Fruit fly (Drosophila melanogaster): Measurements from ENCODE around the gene Ugalt.

The Ugalt gene

DNA sequence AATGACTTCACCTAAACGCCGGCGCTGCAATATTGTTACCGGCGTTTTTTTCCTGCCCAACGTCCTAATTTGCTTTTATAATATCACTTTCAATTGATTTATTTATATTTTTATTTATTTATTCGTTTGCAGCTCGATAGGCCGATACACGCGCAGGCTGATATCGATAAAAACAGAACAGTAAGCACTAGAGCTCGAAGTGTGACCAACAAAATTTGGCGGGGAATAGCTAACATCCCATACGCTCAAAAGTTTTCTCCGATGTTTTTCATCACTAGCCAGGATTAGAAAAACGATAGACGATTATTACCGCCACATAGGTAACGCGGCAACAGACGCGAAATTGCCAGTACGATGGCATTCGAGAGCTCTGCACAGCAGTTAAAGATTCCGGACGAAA lies 10.1 kb upstream of the Ugalt start, which contains the start of the genes CG2685 and CG2694:
Gene CG2685, minus strand, starts transcription at position 185 of the 400 bp plus-strand sequence.
Gene CG2694, plus strand, starts transcription at position 304 of the 400 bp plus-strand sequence.
- TF ChIP-seq Dll (optimal IDR thresholded peaks at IDR 0.05) (no peak), pan (optimal IDR thresholded peaks at IDR 0.05) (no peak)

DNA sequence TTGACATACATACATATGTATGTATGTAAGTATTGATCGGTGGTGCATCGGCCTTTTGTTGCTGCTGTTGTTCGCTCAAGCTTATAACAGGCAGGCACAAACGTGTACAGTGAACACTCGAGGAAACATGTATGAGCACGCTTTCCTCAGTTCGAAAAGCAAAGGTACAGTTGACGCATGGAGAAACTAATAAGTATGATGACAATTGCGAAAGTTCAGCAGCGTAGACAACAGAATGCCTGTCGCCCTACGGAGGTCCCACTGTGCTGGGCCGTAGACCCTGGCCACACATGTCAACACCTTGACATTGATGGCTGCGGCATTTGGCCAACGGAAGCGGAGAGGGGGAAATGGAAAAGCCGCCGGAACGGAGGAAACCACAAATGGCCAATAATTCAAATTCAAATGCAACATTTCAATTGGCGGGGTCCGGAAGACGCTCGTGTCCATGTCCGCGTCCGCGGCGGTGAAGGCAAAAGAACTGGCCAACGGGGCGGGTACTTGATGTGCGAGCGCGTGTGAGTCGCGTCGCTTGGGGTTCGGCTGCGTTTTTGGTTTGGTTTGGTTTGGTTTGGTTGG lies 4.6 kb upstream of the Ugalt start, which contains the start of gene CG2681:
Gene CG2681, plus strand, starts transcription at position 529 of the 579 bp plus-strand sequence.
- TF ChIP-seq CG8478 (optimal IDR thresholded peaks at IDR 0.05): no peak
- TF ChIP-seq pan (optimal IDR thresholded peaks at IDR 0.05): no peak
- no peak for TF ChIP-seq Dll (optimal IDR thresholded peaks at IDR 0.05)
- no peak for TF ChIP-seq EcR (GFP tag; optimal IDR thresholded peaks at IDR 0.05)
- no peak for TF ChIP-seq usp (GFP tag; optimal IDR thresholded peaks at IDR 0.05)
- no peak for TF ChIP-seq psq (optimal IDR thresholded peaks at IDR 0.05)

DNA sequence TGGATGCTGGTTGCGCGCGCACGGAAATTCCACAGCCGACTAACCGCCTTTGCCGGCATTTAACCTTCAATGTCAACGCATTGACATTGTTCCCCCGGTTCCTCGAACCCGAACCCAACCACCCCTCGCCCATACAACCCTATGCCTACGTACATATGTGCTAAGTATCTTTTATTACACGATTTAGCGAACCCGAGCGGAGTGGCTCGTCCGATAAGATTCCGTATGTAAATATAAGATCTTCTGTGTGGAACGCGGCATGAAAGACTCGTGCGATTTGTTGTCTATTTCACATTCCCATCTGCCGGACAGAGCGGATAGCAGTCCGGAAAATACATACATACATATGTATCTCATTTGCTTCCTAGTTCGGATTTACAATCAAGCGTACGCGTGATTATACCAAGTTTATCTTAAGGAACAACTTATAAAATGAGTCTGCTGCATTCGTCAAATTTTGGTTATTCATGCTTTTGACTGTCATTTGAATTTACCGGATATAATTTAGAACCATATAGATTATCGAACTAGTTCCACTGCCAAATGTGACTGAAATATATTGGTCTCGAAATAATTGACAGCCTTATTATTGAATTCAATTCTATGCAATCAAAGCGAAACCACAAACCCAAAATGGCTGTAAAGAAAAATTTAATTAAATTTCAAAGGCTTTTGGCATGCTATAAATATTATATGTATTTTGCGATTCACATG lies 3.9 kb upstream of the Ugalt start, which contains the start of gene CG2680:
Gene CG2680, minus strand, starts transcription at position 51 of the 714 bp plus-strand sequence.
- TF ChIP-seq EcR (GFP tag; optimal IDR thresholded peaks at IDR 0.05) (no peak), CG8478 (optimal IDR thresholded peaks at IDR 0.05) (no peak)

DNA sequence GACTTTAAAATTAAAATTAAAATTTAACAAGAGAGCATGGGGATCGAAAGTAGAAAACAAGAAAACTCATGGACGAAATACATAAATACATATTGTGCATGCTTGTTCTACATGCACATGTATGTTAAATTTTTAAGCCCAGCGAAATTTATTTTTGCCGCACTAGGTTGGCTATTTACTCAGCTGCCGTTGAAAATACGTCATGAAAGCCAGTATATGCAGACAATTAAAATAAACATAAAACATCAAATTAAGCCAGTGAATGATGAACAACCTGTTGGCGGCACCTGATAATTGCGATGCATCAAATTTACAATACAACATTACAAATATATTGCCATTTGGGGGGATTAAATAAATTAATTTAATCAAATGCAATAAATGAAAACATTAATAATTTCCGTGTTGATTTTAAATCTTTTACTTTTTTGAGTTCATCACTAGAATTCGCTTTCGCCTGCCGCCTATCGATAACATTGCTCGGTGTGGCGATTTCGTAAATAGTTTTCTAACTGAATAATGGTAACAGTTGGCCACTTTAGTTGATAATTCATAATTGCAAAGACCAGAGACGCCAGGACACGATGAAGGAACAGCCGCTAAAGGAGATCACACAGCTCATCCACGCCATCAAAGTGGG lies 602 bp upstream of the Ugalt start, which contains the start of gene eIF2Bbeta:
Gene eIF2Bbeta, plus strand, starts transcription at position 438 of the 640 bp plus-strand sequence.
- TF ChIP-seq CG8478 (optimal IDR thresholded peaks at IDR 0.05) (no peak), Dll (optimal IDR thresholded peaks at IDR 0.05) (no peak), EcR (GFP tag; optimal IDR thresholded peaks at IDR 0.05) (no peak), usp (GFP tag; optimal IDR thresholded peaks at IDR 0.05) (no peak), psq (optimal IDR thresholded peaks at IDR 0.05) (no peak), pan (optimal IDR thresholded peaks at IDR 0.05) (no peak)

DNA sequence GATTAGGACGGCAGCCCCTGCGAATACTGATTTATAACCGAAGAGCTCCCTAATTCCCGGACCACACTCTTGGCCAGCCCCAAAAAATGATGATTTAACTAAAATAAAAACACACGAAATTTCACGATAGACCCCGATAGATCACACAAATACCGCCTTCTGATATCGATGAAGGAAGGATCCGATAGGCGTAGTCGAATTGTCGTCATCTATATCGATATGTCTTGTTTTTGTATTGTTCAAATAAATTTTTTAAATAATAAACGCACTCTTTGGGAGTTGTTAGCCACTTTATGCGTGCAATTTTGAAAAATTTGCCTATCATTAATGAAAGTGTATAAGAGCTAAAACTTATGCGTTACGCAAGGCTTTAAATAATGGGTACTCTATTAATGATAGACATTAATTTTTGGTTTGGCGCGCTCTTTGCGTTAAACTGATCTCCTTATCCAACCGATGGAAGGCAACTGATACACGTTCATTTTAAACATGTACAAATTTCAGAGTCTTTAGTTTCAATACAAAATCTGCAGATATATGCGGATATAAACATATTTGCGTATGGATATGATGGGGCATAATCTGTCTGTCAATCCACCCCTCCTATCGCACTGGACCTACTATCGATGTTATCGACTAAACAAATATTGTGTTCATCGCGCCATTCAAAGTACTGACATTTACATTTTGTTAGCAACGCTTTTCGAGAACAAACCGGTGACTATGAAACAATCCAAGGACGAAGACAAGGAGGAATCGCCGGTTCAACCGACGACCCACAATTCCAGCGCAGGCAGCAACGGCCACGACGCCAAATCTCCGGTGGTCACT lies 5.4 kb downstream of the Ugalt start, which contains the start of the genes Spg7 and Lint-O:
Gene Spg7, minus strand, starts transcription at position 148 of the 831 bp plus-strand sequence.
Gene Lint-O, plus strand, starts transcription at position 638 of the 831 bp plus-strand sequence.
- TF ChIP-seq EcR (GFP tag; optimal IDR thresholded peaks at IDR 0.05): no peak

DNA sequence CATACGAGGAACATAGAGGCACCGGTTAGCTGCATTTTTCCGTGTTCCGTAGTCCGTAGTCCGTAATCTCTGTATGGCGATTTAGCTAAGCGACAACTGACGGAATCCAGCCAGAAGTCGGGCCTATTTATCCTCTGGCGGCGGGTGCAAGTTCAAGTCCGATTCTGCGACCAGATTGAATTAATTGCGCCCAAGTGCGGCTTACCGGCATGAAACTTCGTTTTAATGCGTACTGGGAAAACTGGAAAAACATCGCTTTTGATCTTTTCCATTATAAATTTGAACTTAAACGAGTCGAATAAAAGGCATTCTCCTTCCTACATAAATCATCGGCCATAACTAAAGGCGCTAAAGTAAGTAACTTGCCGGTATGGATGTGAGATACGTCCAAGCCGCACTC lies 9.9 kb downstream of the Ugalt start, which contains the start of gene dyw:
Gene dyw, minus strand, starts transcription at position 101 of the 400 bp plus-strand sequence.
- TF ChIP-seq CG8478 (optimal IDR thresholded peaks at IDR 0.05): no peak
- TF ChIP-seq pan (optimal IDR thresholded peaks at IDR 0.05): no peak
- TF ChIP-seq psq (optimal IDR thresholded peaks at IDR 0.05): no peak
- TF ChIP-seq Dll (optimal IDR thresholded peaks at IDR 0.05): no peak
- TF ChIP-seq usp (GFP tag; optimal IDR thresholded peaks at IDR 0.05): no peak
- TF ChIP-seq EcR (GFP tag; optimal IDR thresholded peaks at IDR 0.05): no peak

DNA sequence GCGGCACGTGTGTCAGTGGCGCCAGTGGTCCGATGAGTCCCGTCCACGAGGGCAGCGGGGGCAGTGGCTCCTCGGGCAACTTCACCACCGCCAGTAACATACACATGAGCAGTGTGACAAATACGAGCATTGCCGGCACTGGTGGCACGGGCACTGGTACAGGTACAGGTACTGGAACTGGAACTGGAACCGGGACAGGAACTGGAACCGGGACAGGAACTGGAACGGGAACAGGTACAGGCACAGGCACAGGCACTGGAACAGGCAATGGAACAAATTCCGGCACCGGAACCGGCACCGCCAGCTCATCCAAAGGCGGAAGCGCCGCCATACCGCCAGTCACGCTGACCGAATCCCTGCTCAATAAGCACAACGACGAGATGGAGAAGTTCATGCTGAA lies 13.3 kb downstream of the Ugalt start:
- TF ChIP-seq Dll (optimal IDR thresholded peaks at IDR 0.05) (no peak), CG8478 (optimal IDR thresholded peaks at IDR 0.05) (no peak), EcR (GFP tag; optimal IDR thresholded peaks at IDR 0.05) (no peak), psq (optimal IDR thresholded peaks at IDR 0.05) (no peak), pan (optimal IDR thresholded peaks at IDR 0.05) (no peak), usp (GFP tag; optimal IDR thresholded peaks at IDR 0.05) (no peak)

DNA sequence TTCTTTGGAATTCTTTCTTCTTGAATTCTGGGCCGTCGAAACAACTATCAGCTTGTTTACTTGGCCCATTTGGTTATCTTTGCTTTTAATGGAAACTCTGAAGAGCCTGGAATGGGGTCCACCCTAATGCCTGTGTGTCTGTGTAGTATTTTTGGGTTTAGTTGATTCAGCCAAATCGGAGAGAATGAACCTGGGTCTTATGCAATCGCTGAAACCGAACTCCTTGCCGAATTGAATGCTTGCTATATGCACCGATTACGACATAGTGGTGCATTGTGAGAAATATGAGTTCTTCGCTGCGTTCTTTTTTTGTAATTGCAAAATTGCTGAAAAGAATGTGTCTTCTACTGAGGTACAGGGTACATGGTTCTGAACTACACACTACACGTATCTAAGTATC lies 16.7 kb downstream of the Ugalt start:
- no peak for TF ChIP-seq psq (optimal IDR thresholded peaks at IDR 0.05)
- no peak for TF ChIP-seq usp (GFP tag; optimal IDR thresholded peaks at IDR 0.05)
- no peak for TF ChIP-seq Dll (optimal IDR thresholded peaks at IDR 0.05)
- TF ChIP-seq CG8478 (optimal IDR thresholded peaks at IDR 0.05): no peak
- no peak for TF ChIP-seq pan (optimal IDR thresholded peaks at IDR 0.05)
- no peak for TF ChIP-seq EcR (GFP tag; optimal IDR thresholded peaks at IDR 0.05)

DNA sequence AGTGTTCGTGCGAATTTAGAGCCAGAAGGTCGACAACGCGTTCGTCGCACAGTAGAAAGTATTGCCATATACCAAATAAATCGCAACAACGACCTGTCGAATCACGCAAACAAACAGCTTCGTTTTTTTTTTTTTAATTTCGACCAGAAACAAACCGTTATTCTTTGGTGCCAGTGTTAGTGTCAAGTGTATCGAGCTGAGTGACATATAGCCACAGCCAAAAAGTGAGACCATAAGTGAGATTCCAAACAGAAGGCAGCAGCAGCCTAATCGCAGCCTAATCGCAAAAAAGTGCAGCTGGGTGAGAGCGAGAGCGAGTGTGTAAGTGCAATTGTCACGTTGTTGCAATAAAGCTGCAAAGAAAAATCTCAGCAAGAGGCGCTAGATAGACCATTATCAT lies 18.1 kb downstream of the Ugalt start, which contains the start of gene per:
Gene per, plus strand, starts transcription at position 1 of the 400 bp plus-strand sequence.
- no peak for TF ChIP-seq usp (GFP tag; optimal IDR thresholded peaks at IDR 0.05)
- no peak for TF ChIP-seq pan (optimal IDR thresholded peaks at IDR 0.05)
- TF ChIP-seq CG8478 (optimal IDR thresholded peaks at IDR 0.05): no peak
- TF ChIP-seq EcR (GFP tag; optimal IDR thresholded peaks at IDR 0.05): no peak
- TF ChIP-seq psq (optimal IDR thresholded peaks at IDR 0.05): no peak

DNA sequence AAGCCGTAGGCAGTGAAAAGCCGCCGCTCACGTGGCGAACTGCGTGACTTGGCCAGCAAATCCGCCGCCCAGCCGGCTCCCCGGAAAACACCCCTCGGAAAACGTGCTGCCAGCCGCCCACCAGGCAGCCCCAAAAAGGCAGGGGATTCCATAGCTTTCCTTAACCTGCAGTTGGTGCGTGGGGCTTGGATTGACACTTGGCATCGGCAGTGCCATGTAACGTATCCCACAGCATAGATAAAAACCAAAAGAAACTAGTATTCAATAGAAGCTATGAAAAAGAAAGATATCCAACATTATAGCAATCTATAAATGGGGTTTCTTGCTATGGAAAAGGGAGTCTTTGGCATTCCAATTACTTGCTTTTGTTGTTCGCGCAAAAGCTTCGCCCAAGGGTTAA lies 18.6 kb downstream of the Ugalt start:
- no peak for TF ChIP-seq psq (optimal IDR thresholded peaks at IDR 0.05)
- TF ChIP-seq EcR (GFP tag; optimal IDR thresholded peaks at IDR 0.05): no peak
- no peak for TF ChIP-seq CG8478 (optimal IDR thresholded peaks at IDR 0.05)
- no peak for TF ChIP-seq usp (GFP tag; optimal IDR thresholded peaks at IDR 0.05)

DNA sequence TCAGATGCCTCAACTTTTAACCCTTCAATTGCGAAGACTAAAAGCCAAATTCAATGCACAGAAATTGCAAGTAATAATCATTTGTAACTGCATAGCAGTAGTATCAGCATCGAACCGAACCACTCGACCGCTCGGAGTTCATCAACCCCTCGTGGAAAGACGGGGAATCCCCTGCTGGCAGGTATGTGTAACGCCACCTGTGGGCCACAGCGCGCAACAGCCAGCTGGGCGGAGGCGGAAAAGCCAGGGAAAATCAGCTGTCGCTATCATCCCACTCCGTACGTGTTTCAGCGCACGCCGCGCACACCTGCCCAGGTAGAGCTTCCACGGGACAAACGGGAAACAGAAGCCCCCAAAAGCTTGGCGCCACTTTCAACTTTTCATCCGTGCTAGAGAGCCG lies 19.2 kb downstream of the Ugalt start:
- no peak for TF ChIP-seq usp (GFP tag; optimal IDR thresholded peaks at IDR 0.05)
- no peak for TF ChIP-seq CG8478 (optimal IDR thresholded peaks at IDR 0.05)
- no peak for TF ChIP-seq EcR (GFP tag; optimal IDR thresholded peaks at IDR 0.05)
- TF ChIP-seq pan (optimal IDR thresholded peaks at IDR 0.05): no peak
- TF ChIP-seq psq (optimal IDR thresholded peaks at IDR 0.05): no peak
- TF ChIP-seq Dll (optimal IDR thresholded peaks at IDR 0.05): no peak
